Fruit fly (Drosophila melanogaster): ENCODE data around the gene Dyro.
A peak's percentile ranks its signal among the peaks of the same experiment; 100 is the strongest.

The Dyro gene

dm6 chr3L:11285066-11285465 lies 10.7 kb downstream of the Dyro start (continued):
- TF ChIP-seq twi (tag; optimal IDR thresholded peaks at IDR 0.05) (no peak), MESR4 (GFP tag; optimal IDR thresholded peaks at IDR 0.05) (no peak), CG7839 (tag; optimal IDR thresholded peaks at IDR 0.05) (peak; percentile 81), Tbp (GFP tag; optimal IDR thresholded peaks at IDR 0.05) (no peak), H15 (GFP tag; IDR thresholded peaks at IDR 0.05) (no peak), chm (GFP tag; IDR thresholded peaks at IDR 0.05) (no peak), CG12299 (tag; optimal IDR thresholded peaks at IDR 0.05) (no peak), gcm2 (GFP tag; optimal IDR thresholded peaks at IDR 0.05) (no peak), pum (GFP tag; optimal IDR thresholded peaks at IDR 0.05) (no peak), Kr (GFP tag; optimal IDR thresholded peaks at IDR 0.05) (no peak), Sox100B (GFP tag; optimal IDR thresholded peaks at IDR 0.05) (peak; percentile 40), Sox102F (GFP tag; optimal IDR thresholded peaks at IDR 0.05) (no peak), Hr3 (GFP tag; optimal IDR thresholded peaks at IDR 0.05) (no peak), CG15269 (tag; optimal IDR thresholded peaks at IDR 0.05) (no peak), crc (GFP tag; optimal IDR thresholded peaks at IDR 0.05) (no peak), CG12942 (GFP tag; optimal IDR thresholded peaks at IDR 0.05) (no peak), ab (GFP tag; optimal IDR thresholded peaks at IDR 0.05) (no peak), fd102C (GFP tag; optimal IDR thresholded peaks at IDR 0.05) (no peak), Dad (GFP tag; optimal IDR thresholded peaks at IDR 0.05) (no peak), unc-4 (GFP tag; IDR thresholded peaks at IDR 0.05; ENCODE audit: partially characterized antibody) (no peak), wdn (GFP tag; IDR thresholded peaks at IDR 0.05) (no peak), CHES-1-like (GFP tag; optimal IDR thresholded peaks at IDR 0.05) (no peak), pzg (GFP tag; optimal IDR thresholded peaks at IDR 0.05) (no peak), sens-2 (GFP tag; IDR thresholded peaks at IDR 0.05) (no peak), ind (GFP tag; optimal IDR thresholded peaks at IDR 0.05) (peak; percentile 48), shn (GFP tag; optimal IDR thresholded peaks at IDR 0.05) (no peak), disco-r (GFP tag; optimal IDR thresholded peaks at IDR 0.05) (no peak), CG1529 (GFP tag; optimal IDR thresholded peaks at IDR 0.05) (no peak), Sry-δ (GFP tag; optimal IDR thresholded peaks at IDR 0.05) (no peak), dan (GFP tag; IDR thresholded peaks at IDR 0.05) (no peak), tup (GFP tag; optimal IDR thresholded peaks at IDR 0.05) (no peak), CG17385 (GFP tag; optimal IDR thresholded peaks at IDR 0.05) (no peak), ham (GFP tag; IDR thresholded peaks at IDR 0.05) (no peak), row (GFP tag; IDR thresholded peaks at IDR 0.05) (no peak), sima (GFP tag; optimal IDR thresholded peaks at IDR 0.05) (no peak), cato (GFP tag; optimal IDR thresholded peaks at IDR 0.05; ENCODE audit: borderline replicate concordance) (no peak), CG11723 (GFP tag; optimal IDR thresholded peaks at IDR 0.05) (no peak), CG31365 (tag; optimal IDR thresholded peaks at IDR 0.05) (no peak), CG5180 (GFP tag; optimal IDR thresholded peaks at IDR 0.05) (no peak), CG14050 (GFP tag; IDR thresholded peaks at IDR 0.05) (no peak), Ets97D (GFP tag; optimal IDR thresholded peaks at IDR 0.05) (no peak), ATbp (GFP tag; optimal IDR thresholded peaks at IDR 0.05) (no peak), caup (GFP tag; optimal IDR thresholded peaks at IDR 0.05; ENCODE audit: severe bottlenecking) (no peak), CG30431 (GFP tag; optimal IDR thresholded peaks at IDR 0.05) (no peak), NFAT (GFP tag; IDR thresholded peaks at IDR 0.05) (no peak), Awh (GFP tag; IDR thresholded peaks at IDR 0.05) (0 out of 2 replicates have a peak, but pooled peaks have one; percentile 22), CG2129 (GFP tag; IDR thresholded peaks at IDR 0.05; ENCODE audit: partially characterized antibody) (no peak), gfzf (GFP tag; optimal IDR thresholded peaks at IDR 0.05) (no peak), CG3163 (GFP tag; optimal IDR thresholded peaks at IDR 0.05) (no peak), HHEX (GFP tag; optimal IDR thresholded peaks at IDR 0.05) (peak; percentile 39), en (GFP tag; optimal IDR thresholded peaks at IDR 0.05) (no peak), tgo (GFP tag; IDR thresholded peaks at IDR 0.05) (peak; percentile 55)

Data from whole organism, embryonic.